Fruit fly (Drosophila melanogaster) whole organism, wandering third instar larva: ENCODE results near the gene Dus2.

ENCODE experiments used
- Abd-B ChIP-seq: fragments of >200 bp; optimal IDR thresholded peaks from 2 replicates; lab custom pipeline; 2017; ENCODE audit warnings: missing biosample characterization, missing genetic modification characterization
- CG32264 ChIP-seq: fragments of 200-800 bp; sonication (Bioruptor generic); optimal IDR thresholded peaks from 2 replicates; lab custom pipeline; 2016; ENCODE audit warnings: missing biosample characterization, missing genetic modification characterization
- CrebA ChIP-seq: fragments of 200-800 bp; sonication (Bioruptor generic); optimal IDR thresholded peaks from 2 replicates; lab custom pipeline; 2016; ENCODE audit warnings: missing biosample characterization, mild to moderate bottlenecking, missing genetic modification characterization, borderline replicate concordance
- Dfd ChIP-seq: fragments of >200 bp; optimal IDR thresholded peaks from 2 replicates; lab custom pipeline; 2017; ENCODE audit warnings: missing biosample characterization, missing genetic modification characterization
- Dif ChIP-seq: fragments of 200-275, 200-300 bp; sonication (Bioruptor generic); optimal IDR thresholded peaks from 2 replicates; lab custom pipeline; 2018; ENCODE audit warnings: missing biosample characterization, missing genetic modification characterization; ENCODE audit not compliant: partially characterized antibody
- Hnf4 ChIP-seq: fragments of 200-800 bp; sonication (Bioruptor generic); optimal IDR thresholded peaks from 2 replicates; lab custom pipeline; 2016; ENCODE audit warnings: missing biosample characterization, mild to moderate bottlenecking, missing genetic modification characterization
- Jra ChIP-seq: sonication (Bioruptor generic); optimal IDR thresholded peaks from 2 replicates; lab custom pipeline; 2016; ENCODE audit warnings: missing biosample characterization, missing genetic modification characterization
- Myc ChIP-seq: fragments of >200 bp; optimal IDR thresholded peaks from 2 replicates; lab custom pipeline; 2017
- N ChIP-seq: fragments of >200 bp; optimal IDR thresholded peaks from 2 replicates; lab custom pipeline; 2018; ENCODE audit warnings: missing biosample characterization, missing external identifiers, missing genetic modification characterization
- OdsH ChIP-seq: fragments of 200-800 bp; sonication (Bioruptor generic); optimal IDR thresholded peaks from 2 replicates; lab custom pipeline; 2016; ENCODE audit warnings: missing biosample characterization, mild to moderate bottlenecking, missing genetic modification characterization
- Rel ChIP-seq, 2 experiments: fragments of 200-800 bp; sonication (Bioruptor generic) in 1 of 2; optimal IDR thresholded peaks; 2 replicates in 1 of 2; 3 replicates in 1 of 2; lab custom pipeline; 2016 to 2019; ENCODE audit warnings: mild to moderate bottlenecking in 2 of 2, missing biosample characterization in 2 of 2, missing genetic modification characterization in 2 of 2, moderate library complexity in 1 of 2
- Sp1 ChIP-seq: fragments of 200-800 bp; sonication (Bioruptor generic); optimal IDR thresholded peaks from 3 replicates; lab custom pipeline; 2019; ENCODE audit warnings: missing biosample characterization, mild to moderate bottlenecking, missing genetic modification characterization, moderate library complexity
- Vsx2 ChIP-seq: fragments of 200-300, 225-300 bp; sonication (Bioruptor generic); optimal IDR thresholded peaks from 2 replicates; lab custom pipeline; 2018; ENCODE audit warnings: missing biosample characterization, missing genetic modification characterization; ENCODE audit not compliant: partially characterized antibody
- dsf ChIP-seq: sonication (Bioruptor generic); optimal IDR thresholded peaks from 2 replicates; lab custom pipeline; 2016; ENCODE audit warnings: missing biosample characterization, missing genetic modification characterization, borderline replicate concordance
- ey ChIP-seq: fragments of 200-800 bp; sonication (Bioruptor generic); optimal IDR thresholded peaks from 2 replicates; lab custom pipeline; 2016; ENCODE audit warnings: missing biosample characterization, missing genetic modification characterization
- fru ChIP-seq: fragments of 200-800 bp; sonication (Bioruptor generic); optimal IDR thresholded peaks from 3 replicates; lab custom pipeline; 2016; ENCODE audit warnings: missing biosample characterization, mild to moderate bottlenecking, missing genetic modification characterization
- lola ChIP-seq: fragments of >200 bp; optimal IDR thresholded peaks from 2 replicates; lab custom pipeline; 2017; ENCODE audit warnings: missing biosample characterization, missing genetic modification characterization
- pan ChIP-seq: fragments of >200 bp; optimal IDR thresholded peaks from 2 replicates; lab custom pipeline; 2017
- psq ChIP-seq: fragments of 200-800 bp; sonication (Bioruptor generic); optimal IDR thresholded peaks from 3 replicates; lab custom pipeline; 2017; ENCODE audit warnings: missing biosample characterization, mild to moderate bottlenecking, missing genetic modification characterization, moderate library complexity
- rgr ChIP-seq: fragments of 200-800 bp; sonication (Bioruptor generic); optimal IDR thresholded peaks from 3 replicates; lab custom pipeline; 2016; ENCODE audit warnings: missing biosample characterization, mild to moderate bottlenecking, missing genetic modification characterization

Dus2 gene

dm6 chrX:14289293-14289692 is 51.5 kb downstream of the Dus2 start, which contains the start of gene CG9400:
TSS of gene CG9400 (minus strand) at chrX:14289393.
- TF ChIP-seq pan (lab: Kevin White, UChicago), result no peak
- no peak for TF ChIP-seq rgr (GFP tag; lab: Kevin White, UChicago)
- no peak for TF ChIP-seq Sp1
- TF ChIP-seq Abd-B (GFP tag; lab: Kevin White, UChicago), result no peak
- no peak for TF ChIP-seq fru (GFP tag; lab: Kevin White, UChicago)
- no peak for TF ChIP-seq dsf (GFP tag; lab: Kevin White, UChicago)
- TF ChIP-seq ey, result no peak
- TF ChIP-seq OdsH, result no peak
- TF ChIP-seq Dfd (GFP tag; lab: Kevin White, UChicago), result no peak
- no peak for TF ChIP-seq N (GFP tag; lab: Kevin White, UChicago)
- TF ChIP-seq Rel (GFP tag; optimal IDR thresholded peaks at IDR 0.05; lab: Kevin White, UChicago), result no peak
- no peak for TF ChIP-seq Rel (tag; optimal IDR thresholded peaks at IDR 0.05; lab: Kevin White, UChicago)
- TF ChIP-seq lola (GFP tag; lab: Kevin White, UChicago), result no peak
- TF ChIP-seq CG32264, result no peak
- no peak for TF ChIP-seq CrebA (GFP tag; lab: Kevin White, UChicago)
- no peak for TF ChIP-seq Myc (lab: Kevin White, UChicago)
- no peak for TF ChIP-seq Jra (GFP tag; lab: Kevin White, UChicago)
- no peak for TF ChIP-seq Hnf4 (GFP tag; lab: Kevin White, UChicago)
- TF ChIP-seq Dif, result no peak
- TF ChIP-seq Vsx2, result no peak
- TF ChIP-seq psq (GFP tag; lab: Kevin White, UChicago), result no peak
